Worm (Caenorhabditis elegans): ENCODE results near the gene C05G5.1.
A peak's percentile ranks its signal among the peaks of the same experiment; 100 is the strongest.

Gene C05G5.1

ce11 chrX:14771682-14772081 is 31.8 kb upstream of the C05G5.1 start, which contains the start of gene Y16B4A.2:
TSS of gene Y16B4A.2 (minus strand) at chrX:14771851.
- TF ChIP-seq tab-1 (GFP tag; IDR thresholded peaks at IDR 0.05) (no peak), med-1 (GFP tag; optimal IDR thresholded peaks at IDR 0.05; ENCODE audit: insufficient read depth) (no peak), ztf-23 (GFP tag; IDR thresholded peaks at IDR 0.05) (no peak), ztf-29 (GFP tag; IDR thresholded peaks at IDR 0.05) (no peak), flt-1 (GFP tag; IDR thresholded peaks at IDR 0.05) (no peak), T22C8.4 (GFP tag; IDR thresholded peaks at IDR 0.05) (no peak), cog-1 (tag; optimal IDR thresholded peaks at IDR 0.05) (no peak), klf-2 (GFP tag; conservative IDR thresholded peaks at IDR 0.05) (no peak), ref-1 (GFP tag; conservative IDR thresholded peaks at IDR 0.05) (no peak)

DNA sequence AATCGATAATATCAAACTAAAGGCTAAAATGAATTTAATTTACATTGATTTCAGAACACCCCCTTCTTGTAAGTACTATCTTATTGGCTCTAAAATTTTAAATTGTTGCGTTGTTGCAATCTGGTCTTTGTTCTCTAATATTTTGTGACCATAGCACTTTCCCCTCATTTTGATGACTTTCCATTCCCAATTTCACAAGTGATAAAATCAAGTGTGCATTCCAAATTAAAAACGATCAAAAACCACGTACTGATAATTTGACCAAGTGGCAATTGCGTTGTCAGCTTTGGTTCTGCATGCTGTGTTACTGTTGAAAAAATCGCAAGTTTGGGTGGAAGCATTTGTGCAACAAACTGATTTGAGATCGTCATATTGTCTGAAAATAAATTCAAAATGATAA is 30.4 kb upstream of the C05G5.1 start:
- no peak for TF ChIP-seq flt-1 (GFP tag; IDR thresholded peaks at IDR 0.05)
- no peak for TF ChIP-seq tab-1 (GFP tag; IDR thresholded peaks at IDR 0.05)
- TF ChIP-seq cog-1 (tag; optimal IDR thresholded peaks at IDR 0.05), result no peak
- TF ChIP-seq klf-2 (GFP tag; conservative IDR thresholded peaks at IDR 0.05), result no peak
- TF ChIP-seq T22C8.4 (GFP tag; IDR thresholded peaks at IDR 0.05), result no peak
- TF ChIP-seq med-1 (GFP tag; optimal IDR thresholded peaks at IDR 0.05; ENCODE audit: insufficient read depth), result no peak
- no peak for TF ChIP-seq ztf-23 (GFP tag; IDR thresholded peaks at IDR 0.05)
- no peak for TF ChIP-seq ztf-29 (GFP tag; IDR thresholded peaks at IDR 0.05)
- TF ChIP-seq ref-1 (GFP tag; conservative IDR thresholded peaks at IDR 0.05), result no peak

DNA sequence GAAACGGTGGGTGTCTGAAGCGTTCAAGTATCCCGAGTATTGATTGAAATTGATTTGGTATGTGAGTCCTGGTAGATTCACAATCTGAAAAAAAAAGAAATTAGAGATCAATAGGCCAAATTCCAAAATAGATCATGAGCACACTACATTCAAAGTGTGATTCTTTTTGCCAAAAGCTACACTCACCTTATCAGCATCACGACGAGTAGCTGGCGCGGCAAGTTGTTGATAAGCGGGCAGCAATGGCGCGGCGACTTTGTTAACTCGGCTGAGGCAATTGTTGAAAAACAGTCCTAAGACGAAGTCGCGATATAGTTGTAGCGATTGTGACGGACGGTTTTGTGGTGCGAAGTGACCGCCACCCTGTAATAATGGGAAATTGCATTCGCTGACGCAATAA is 29.1 kb upstream of the C05G5.1 start:
- TF ChIP-seq ref-1 (GFP tag; conservative IDR thresholded peaks at IDR 0.05), result no peak
- TF ChIP-seq klf-2 (GFP tag; conservative IDR thresholded peaks at IDR 0.05), result no peak
- TF ChIP-seq T22C8.4 (GFP tag; IDR thresholded peaks at IDR 0.05), result no peak
- TF ChIP-seq tab-1 (GFP tag; IDR thresholded peaks at IDR 0.05), result no peak
- TF ChIP-seq flt-1 (GFP tag; IDR thresholded peaks at IDR 0.05), result no peak
- TF ChIP-seq cog-1 (tag; optimal IDR thresholded peaks at IDR 0.05), result no peak
- no peak for TF ChIP-seq ztf-23 (GFP tag; IDR thresholded peaks at IDR 0.05)
- TF ChIP-seq ztf-29 (GFP tag; IDR thresholded peaks at IDR 0.05), result no peak
- TF ChIP-seq med-1 (GFP tag; optimal IDR thresholded peaks at IDR 0.05; ENCODE audit: insufficient read depth), result no peak

DNA sequence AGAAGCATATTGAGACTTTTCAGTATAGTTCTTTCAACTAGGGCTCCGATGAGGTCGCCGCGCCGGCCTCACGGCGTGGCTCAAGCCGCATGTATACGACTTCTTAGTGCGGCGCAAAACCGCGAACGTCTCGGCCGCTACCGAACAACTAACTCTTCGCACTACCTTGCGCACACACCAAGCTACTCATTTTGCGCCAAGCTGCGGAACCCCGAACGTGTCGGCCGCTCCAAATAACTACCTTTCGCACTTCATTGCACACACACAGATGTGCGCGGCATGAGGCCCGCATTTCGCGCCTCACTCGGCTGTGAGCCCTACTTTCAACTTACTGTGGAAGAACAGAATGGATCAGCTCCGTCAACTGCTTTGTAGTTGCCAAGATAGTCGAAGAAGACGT is 27.9 kb upstream of the C05G5.1 start:
- no peak for TF ChIP-seq ref-1 (GFP tag; conservative IDR thresholded peaks at IDR 0.05)
- no peak for TF ChIP-seq klf-2 (GFP tag; conservative IDR thresholded peaks at IDR 0.05)
- TF ChIP-seq ztf-23 (GFP tag; IDR thresholded peaks at IDR 0.05), result peak; percentile 40; the same call in 1 of the 2 replicates
- no peak for TF ChIP-seq ztf-29 (GFP tag; IDR thresholded peaks at IDR 0.05)
- TF ChIP-seq tab-1 (GFP tag; IDR thresholded peaks at IDR 0.05), result no peak
- no peak for TF ChIP-seq T22C8.4 (GFP tag; IDR thresholded peaks at IDR 0.05)
- no peak for TF ChIP-seq med-1 (GFP tag; optimal IDR thresholded peaks at IDR 0.05; ENCODE audit: insufficient read depth)
- no peak for TF ChIP-seq cog-1 (tag; optimal IDR thresholded peaks at IDR 0.05)

DNA sequence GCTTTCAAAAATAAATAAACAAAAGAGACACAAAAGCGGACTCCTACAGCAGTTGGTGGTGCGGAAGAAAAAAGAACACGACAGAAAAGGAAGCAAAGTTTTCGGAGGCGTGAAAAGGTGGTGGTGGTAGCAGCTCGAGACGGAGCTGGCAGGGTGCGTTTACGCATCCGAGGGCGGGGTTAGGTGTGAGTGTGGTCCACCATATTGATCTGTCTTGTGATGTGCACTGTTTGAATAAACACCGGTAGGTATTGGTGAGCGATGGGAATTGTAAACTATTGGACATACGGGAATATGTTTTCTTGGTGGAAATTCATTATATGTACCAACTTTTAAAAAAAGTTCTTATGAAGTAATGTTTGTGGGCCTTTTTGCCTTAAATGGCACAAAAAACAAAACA is 21.1 kb upstream of the C05G5.1 start, which contains the start of gene C05G5.5:
TSS of gene C05G5.5 (minus strand) at position 101 of the 400 bp plus-strand sequence.
- TF ChIP-seq ztf-23 (GFP tag; IDR thresholded peaks at IDR 0.05), result no peak
- TF ChIP-seq med-1 (GFP tag; optimal IDR thresholded peaks at IDR 0.05; ENCODE audit: insufficient read depth), result no peak
- TF ChIP-seq cog-1 (tag; optimal IDR thresholded peaks at IDR 0.05), result no peak
- TF ChIP-seq T22C8.4 (GFP tag; IDR thresholded peaks at IDR 0.05), result no peak
- no peak for TF ChIP-seq klf-2 (GFP tag; conservative IDR thresholded peaks at IDR 0.05)
- no peak for TF ChIP-seq ztf-29 (GFP tag; IDR thresholded peaks at IDR 0.05)
- no peak for TF ChIP-seq ref-1 (GFP tag; conservative IDR thresholded peaks at IDR 0.05)
- TF ChIP-seq flt-1 (GFP tag; IDR thresholded peaks at IDR 0.05), result no peak
- no peak for TF ChIP-seq tab-1 (GFP tag; IDR thresholded peaks at IDR 0.05)

DNA sequence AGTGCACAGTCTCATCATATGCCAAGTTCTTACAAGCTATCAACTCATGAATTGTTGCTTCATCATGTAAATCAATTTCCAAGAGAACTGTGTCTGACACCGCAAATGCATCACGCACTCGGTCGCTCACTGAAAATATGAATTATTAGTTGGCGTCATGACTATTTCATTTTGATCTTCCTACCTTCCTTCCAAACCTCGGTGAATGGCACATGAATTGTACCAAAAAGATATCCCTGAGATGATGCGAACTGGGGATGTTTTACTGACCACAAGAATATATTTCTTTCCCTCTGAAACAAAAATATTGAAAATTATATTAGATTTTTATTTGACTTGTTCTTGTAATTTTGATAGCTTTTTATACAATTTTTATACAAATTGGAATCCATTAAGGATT is 20.2 kb upstream of the C05G5.1 start:
- TF ChIP-seq med-1 (GFP tag; optimal IDR thresholded peaks at IDR 0.05; ENCODE audit: insufficient read depth) (no peak), T22C8.4 (GFP tag; IDR thresholded peaks at IDR 0.05) (no peak), cog-1 (tag; optimal IDR thresholded peaks at IDR 0.05) (no peak), flt-1 (GFP tag; IDR thresholded peaks at IDR 0.05) (no peak), klf-2 (GFP tag; conservative IDR thresholded peaks at IDR 0.05) (no peak), ref-1 (GFP tag; conservative IDR thresholded peaks at IDR 0.05) (no peak), tab-1 (GFP tag; IDR thresholded peaks at IDR 0.05) (no peak)

DNA sequence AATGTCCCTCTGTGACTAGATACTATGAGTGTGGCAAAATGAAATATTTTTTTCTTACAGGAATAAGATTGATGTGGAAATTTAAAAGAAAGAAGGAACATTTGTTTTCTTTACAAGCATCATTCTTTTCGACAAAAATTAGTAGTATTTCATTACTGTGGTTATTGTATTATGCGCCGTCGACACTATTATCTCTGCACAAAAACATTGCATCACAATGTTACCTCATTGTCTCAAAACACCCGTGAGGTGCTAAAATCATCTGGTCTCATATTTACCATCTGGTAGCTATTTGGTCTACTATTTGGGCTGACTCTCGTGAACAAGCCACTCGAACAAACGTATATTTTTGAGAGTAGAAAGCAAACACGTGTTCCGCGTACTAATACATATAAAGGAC is 19.6 kb upstream of the C05G5.1 start:
- TF ChIP-seq flt-1 (GFP tag; IDR thresholded peaks at IDR 0.05) (no peak), tab-1 (GFP tag; IDR thresholded peaks at IDR 0.05) (no peak), ztf-29 (GFP tag; IDR thresholded peaks at IDR 0.05) (no peak), ref-1 (GFP tag; conservative IDR thresholded peaks at IDR 0.05) (no peak), ztf-23 (GFP tag; IDR thresholded peaks at IDR 0.05) (no peak), cog-1 (tag; optimal IDR thresholded peaks at IDR 0.05) (no peak), med-1 (GFP tag; optimal IDR thresholded peaks at IDR 0.05; ENCODE audit: insufficient read depth) (no peak), klf-2 (GFP tag; conservative IDR thresholded peaks at IDR 0.05) (no peak), T22C8.4 (GFP tag; IDR thresholded peaks at IDR 0.05) (no peak)

ce11 chrX:14757641-14758220 is 17.8 kb upstream of the C05G5.1 start:
- TF ChIP-seq med-1 (GFP tag; optimal IDR thresholded peaks at IDR 0.05; ENCODE audit: insufficient read depth) (no peak), flt-1 (GFP tag; IDR thresholded peaks at IDR 0.05) (no peak), cog-1 (tag; optimal IDR thresholded peaks at IDR 0.05) (no peak), tab-1 (GFP tag; IDR thresholded peaks at IDR 0.05) (no peak), T22C8.4 (GFP tag; IDR thresholded peaks at IDR 0.05) (no peak)

ce11 chrX:14756606-14757005 is 16.7 kb upstream of the C05G5.1 start:
- TF ChIP-seq T22C8.4 (GFP tag; IDR thresholded peaks at IDR 0.05) (0 out of 2 replicates have a peak, but pooled peaks have one; percentile 9), flt-1 (GFP tag; IDR thresholded peaks at IDR 0.05) (no peak)

ce11 chrX:14755847-14756246 is 15.9 kb upstream of the C05G5.1 start:
- TF ChIP-seq ref-1 (GFP tag; conservative IDR thresholded peaks at IDR 0.05) (no peak), med-1 (GFP tag; optimal IDR thresholded peaks at IDR 0.05; ENCODE audit: insufficient read depth) (no peak), ztf-23 (GFP tag; IDR thresholded peaks at IDR 0.05) (no peak), T22C8.4 (GFP tag; IDR thresholded peaks at IDR 0.05) (no peak), ztf-29 (GFP tag; IDR thresholded peaks at IDR 0.05) (no peak), flt-1 (GFP tag; IDR thresholded peaks at IDR 0.05) (no peak), klf-2 (GFP tag; conservative IDR thresholded peaks at IDR 0.05) (no peak)
